Worm (Caenorhabditis elegans): ENCODE measurements around the gene B0507.5.

B0507.5 gene

ce11 chrV:8769154-8769553, 15.7 kb downstream of the B0507.5 start:
- TF ChIP-seq dmd-4 (tag; optimal IDR thresholded peaks at IDR 0.05) (no peak), F13H6.1 (tag; optimal IDR thresholded peaks at IDR 0.05) (peak; percentile 22), ceh-82 (tag; optimal IDR thresholded peaks at IDR 0.05) (no peak), lin-39 (tag; optimal IDR thresholded peaks at IDR 0.05) (no peak), lsy-2 (tag; optimal IDR thresholded peaks at IDR 0.05) (no peak), skn-1 (tag; optimal IDR thresholded peaks at IDR 0.05) (no peak), fos-1 (tag; optimal IDR thresholded peaks at IDR 0.05) (peak; percentile 93), crh-2 (tag; optimal IDR thresholded peaks at IDR 0.05) (peak; percentile 91), mbf-1 (tag; optimal IDR thresholded peaks at IDR 0.05) (no peak), sma-9 (GFP tag; optimal IDR thresholded peaks at IDR 0.05) (peak; percentile 88), sma-9 (tag; optimal IDR thresholded peaks at IDR 0.05) (no peak), gmeb-1 (tag; optimal IDR thresholded peaks at IDR 0.05) (peak; percentile 40), mab-5 (tag; optimal IDR thresholded peaks at IDR 0.05) (no peak), ceh-16 (tag; optimal IDR thresholded peaks at IDR 0.05) (no peak)

- no peak for TF ChIP-seq nhr-77 (tag; optimal IDR thresholded peaks at IDR 0.05)
- TF ChIP-seq F13H6.1 (tag; optimal IDR thresholded peaks at IDR 0.05): no peak
- no peak for TF ChIP-seq aly-2 (tag; optimal IDR thresholded peaks at IDR 0.05)
- TF ChIP-seq blmp-1 (tag; optimal IDR thresholded peaks at IDR 0.05; ENCODE audit: insufficient read depth): no peak
- TF ChIP-seq fos-1 (tag; optimal IDR thresholded peaks at IDR 0.05): no peak
Measured at ce11 chrV:8771599-8771998, 18.1 kb downstream of the B0507.5 start, which contains the start of gene srx-115. Gene srx-115 (plus strand): TSS chrV:8771899.

- TF ChIP-seq nhr-129 (tag; optimal IDR thresholded peaks at IDR 0.05) (peak; percentile 9), lsy-2 (tag; optimal IDR thresholded peaks at IDR 0.05) (peak in 1 of 2 experiments; percentile 35), C34F6.9 (tag; optimal IDR thresholded peaks at IDR 0.05) (peak; percentile 42), fos-1 (tag; optimal IDR thresholded peaks at IDR 0.05) (peak; percentile 56), nhr-12 (tag; optimal IDR thresholded peaks at IDR 0.05) (no peak), skn-1 (tag; optimal IDR thresholded peaks at IDR 0.05) (no peak), elt-1 (tag; optimal IDR thresholded peaks at IDR 0.05) (no peak), R02D3.7 (tag; optimal IDR thresholded peaks at IDR 0.05) (no peak), unc-55 (GFP tag; optimal IDR thresholded peaks at IDR 0.05) (peak; percentile 57)
Measured at ce11 chrV:8773826-8774382, 20.4 kb downstream of the B0507.5 start, which contains the start of gene B0507.2. Gene B0507.2 (plus strand): TSS chrV:8774332.

ce11 chrV:8776270-8776669, 22.8 kb downstream of the B0507.5 start, which contains the start of gene B0507.1:
Gene B0507.1 (plus strand): TSS chrV:8776570.
- TF ChIP-seq nhr-129 (tag; optimal IDR thresholded peaks at IDR 0.05) (no peak), nhr-11 (tag; optimal IDR thresholded peaks at IDR 0.05) (no peak), ztf-11 (tag; optimal IDR thresholded peaks at IDR 0.05) (no peak), lin-11 (tag; optimal IDR thresholded peaks at IDR 0.05) (no peak), ceh-82 (tag; optimal IDR thresholded peaks at IDR 0.05) (no peak), ZK546.5 (tag; optimal IDR thresholded peaks at IDR 0.05) (no peak), ceh-16 (tag; optimal IDR thresholded peaks at IDR 0.05) (no peak), skn-1 (tag; optimal IDR thresholded peaks at IDR 0.05) (no peak), mbf-1 (tag; optimal IDR thresholded peaks at IDR 0.05) (no peak), snpc-4 (tag; optimal IDR thresholded peaks at IDR 0.05) (no peak), lsy-2 (tag; optimal IDR thresholded peaks at IDR 0.05) (no peak), F13H6.1 (tag; optimal IDR thresholded peaks at IDR 0.05) (no peak)

- TF ChIP-seq fos-1 (tag; optimal IDR thresholded peaks at IDR 0.05) (peak; percentile 64), ztf-1 (GFP tag; conservative IDR thresholded peaks at IDR 0.05) (no peak), ceh-16 (tag; optimal IDR thresholded peaks at IDR 0.05) (no peak), nhr-23 (tag; optimal IDR thresholded peaks at IDR 0.05) (no peak)
Measured at ce11 chrV:8781164-8781563, 27.7 kb downstream of the B0507.5 start.

- TF ChIP-seq fos-1 (tag; optimal IDR thresholded peaks at IDR 0.05) (peak; percentile 6), nhr-129 (tag; optimal IDR thresholded peaks at IDR 0.05) (peak; percentile 45), snpc-4 (tag; optimal IDR thresholded peaks at IDR 0.05) (no peak)
Measured at ce11 chrV:8782112-8782511, 28.6 kb downstream of the B0507.5 start.

- no peak for TF ChIP-seq egl-27 (tag; optimal IDR thresholded peaks at IDR 0.05)
- no peak for TF ChIP-seq fos-1 (tag; optimal IDR thresholded peaks at IDR 0.05)
- TF ChIP-seq unc-39 (tag; optimal IDR thresholded peaks at IDR 0.05): no peak
- no peak for TF ChIP-seq mab-5 (tag; optimal IDR thresholded peaks at IDR 0.05)
- no peak for TF ChIP-seq nhr-10 (tag; optimal IDR thresholded peaks at IDR 0.05)
- no peak for TF ChIP-seq lin-11 (tag; optimal IDR thresholded peaks at IDR 0.05)
- TF ChIP-seq alr-1 (tag; optimal IDR thresholded peaks at IDR 0.05): no peak
- TF ChIP-seq nhr-6 (tag; optimal IDR thresholded peaks at IDR 0.05): no peak
- TF ChIP-seq elt-3 (tag; optimal IDR thresholded peaks at IDR 0.05): no peak
Measured at ce11 chrV:8784485-8784884, 31.0 kb downstream of the B0507.5 start.

All from whole organism, L2 larva.